Fruit fly (Drosophila melanogaster) whole organism, embryonic: Measurements from ENCODE around the gene CG5969.
A peak's percentile ranks its signal among the peaks of the same experiment; 100 is the strongest.
"Not testable (repeated sequence)": the region's sequence is repeated elsewhere in the genome, so short reads cannot be mapped to it uniquely, and the experiment has no call there.

ENCODE experiments used
- BtbVII ChIP-seq: fragments of 200-800 bp; sonication (Bioruptor generic); optimal IDR thresholded peaks from 3 replicates; lab custom pipeline; 2017; ENCODE audit warnings: missing biosample characterization, mild to moderate bottlenecking, missing genetic modification characterization
- Bteb2 ChIP-seq: fragments of 200-800 bp; sonication (Bioruptor generic); optimal IDR thresholded peaks from 2 replicates; lab custom pipeline; 2016; ENCODE audit warnings: missing biosample characterization, missing genetic modification characterization
- CG10274 ChIP-seq: fragments of 200-800 bp; sonication (Bioruptor generic); optimal IDR thresholded peaks from 3 replicates; lab custom pipeline; 2017; ENCODE audit warnings: missing biosample characterization, mild to moderate bottlenecking, missing genetic modification characterization
- CG13775 ChIP-seq: fragments of 200-800 bp; sonication (Bioruptor generic); optimal IDR thresholded peaks from 3 replicates; lab custom pipeline; 2017; ENCODE audit warnings: missing biosample characterization, mild to moderate bottlenecking, missing genetic modification characterization
- CG14860 ChIP-seq: fragments of 200-800 bp; sonication (Bioruptor generic); IDR thresholded peaks from 3 replicates; pipeline ENCODE4 v1.3.6; 2022; ENCODE audit warnings: missing biosample characterization, missing genetic modification characterization; ENCODE audit not compliant: partially characterized antibody
- CG15601 ChIP-seq: fragments of 200-800 bp; sonication (Bioruptor generic); optimal IDR thresholded peaks from 3 replicates; lab custom pipeline; 2019; ENCODE audit warnings: missing biosample characterization, mild to moderate bottlenecking, missing genetic modification characterization, moderate library complexity
- CG16813 ChIP-seq: fragments of 200-800 bp; sonication (Bioruptor generic); IDR thresholded peaks from 3 replicates; pipeline ENCODE4 v1.3.6; 2022; ENCODE audit warnings: missing biosample characterization, missing genetic modification characterization; ENCODE audit not compliant: partially characterized antibody
- CG17385 ChIP-seq: fragments of 200-800 bp; sonication (Bioruptor generic); optimal IDR thresholded peaks from 3 replicates; lab custom pipeline; 2018; ENCODE audit warnings: missing biosample characterization, mild to moderate bottlenecking, missing genetic modification characterization
- CG2199 ChIP-seq: fragments of 200-800 bp; sonication (Bioruptor generic); IDR thresholded peaks from 3 replicates; pipeline ENCODE4 v1.3.6; 2022; ENCODE audit warnings: missing biosample characterization, missing genetic modification characterization
- CG2202 ChIP-seq: fragments of 200-800 bp; sonication (Bioruptor generic); optimal IDR thresholded peaks from 2 replicates; lab custom pipeline; 2018; ENCODE audit warnings: missing biosample characterization, mild to moderate bottlenecking, missing genetic modification characterization
- CG3726 ChIP-seq: fragments of 200-800 bp; sonication (Bioruptor generic); IDR thresholded peaks from 3 replicates; pipeline ENCODE4, ENCODE4 v1.3.6; 2022; ENCODE audit warnings: missing biosample characterization, missing genetic modification characterization
- CG4730 ChIP-seq: fragments of 200-800 bp; sonication (Bioruptor generic); IDR thresholded peaks from 2 replicates; pipeline ENCODE4 v1.3.6; 2022; ENCODE audit warnings: missing biosample characterization, missing genetic modification characterization
- CG6654 ChIP-seq: fragments of 200-800 bp; sonication (Bioruptor generic); optimal IDR thresholded peaks from 2 replicates; lab custom pipeline; 2017; ENCODE audit warnings: missing biosample characterization, mild to moderate bottlenecking, missing genetic modification characterization
- CG6791 ChIP-seq: fragments of 200-800 bp; sonication (Bioruptor generic); IDR thresholded peaks from 3 replicates; pipeline ENCODE4 v1.3.6; 2022; ENCODE audit warnings: missing biosample characterization, missing genetic modification characterization; ENCODE audit not compliant: partially characterized antibody
- CG7963 ChIP-seq: fragments of 200-800 bp; sonication (Bioruptor generic); IDR thresholded peaks from 3 replicates; pipeline ENCODE4 v1.3.6; 2022; ENCODE audit warnings: missing biosample characterization, missing genetic modification characterization; ENCODE audit not compliant: partially characterized antibody
- CG8359 ChIP-seq: fragments of 200-800 bp; sonication (Bioruptor generic); optimal IDR thresholded peaks from 2 replicates; lab custom pipeline; 2017; ENCODE audit warnings: missing biosample characterization, mild to moderate bottlenecking, missing genetic modification characterization, borderline replicate concordance
- CG9797 ChIP-seq: fragments of 200-800 bp; sonication (Bioruptor generic); optimal IDR thresholded peaks from 3 replicates; lab custom pipeline; 2018; ENCODE audit warnings: missing biosample characterization, mild to moderate bottlenecking, missing genetic modification characterization
- CG9932 ChIP-seq: fragments of 200-800 bp; sonication (Bioruptor generic); IDR thresholded peaks from 2 replicates; pipeline ENCODE4 v1.3.6; 2022; ENCODE audit warnings: missing biosample characterization, missing genetic modification characterization
- CkIIα-i1 ChIP-seq: fragments of 200-800 bp; sonication (Bioruptor generic); IDR thresholded peaks from 2 replicates; pipeline ENCODE4 v1.3.6; 2022; ENCODE audit warnings: missing biosample characterization, missing genetic modification characterization
- D19A ChIP-seq: fragments of 200-800 bp; optimal IDR thresholded peaks from 3 replicates; lab custom pipeline; 2019; ENCODE audit warnings: missing biosample characterization, mild to moderate bottlenecking, missing genetic modification characterization, moderate library complexity
- Dfd ChIP-seq, 2 experiments: fragments of >200 bp; optimal IDR thresholded peaks; 2 replicates each; lab custom pipeline; 2017; ENCODE audit warnings: missing biosample characterization in 2 of 2, missing genetic modification characterization in 2 of 2
- Dll ChIP-seq: fragments of 200-800 bp; sonication (Bioruptor generic); IDR thresholded peaks from 4 replicates; pipeline ENCODE4 v1.3.6; 2022; ENCODE audit warnings: missing biosample characterization, missing genetic modification characterization; ENCODE audit not compliant: partially characterized antibody
- ERR ChIP-seq: fragments of 200-800 bp; sonication (Bioruptor generic); optimal IDR thresholded peaks from 2 replicates; lab custom pipeline; 2016; ENCODE audit warnings: missing biosample characterization, missing genetic modification characterization
- Ets65A ChIP-seq: fragments of 200-800 bp; sonication (Bioruptor generic); peaks from one replicate; lab custom pipeline; 2016; ENCODE audit warnings: missing biosample characterization, missing genetic modification characterization
- Gug ChIP-seq: fragments of 200-800 bp; sonication (Bioruptor generic); IDR thresholded peaks from 4 replicates; pipeline ENCODE4 v1.3.6; 2022; ENCODE audit warnings: missing biosample characterization, missing genetic modification characterization
- H15 ChIP-seq: fragments of 200-800 bp; sonication (Bioruptor generic); IDR thresholded peaks from 3 replicates; pipeline ENCODE4 v1.3.6; 2022; ENCODE audit warnings: missing biosample characterization, missing genetic modification characterization
- Max ChIP-seq: fragments of 200-800 bp; sonication (Bioruptor generic); optimal IDR thresholded peaks from 2 replicates; lab custom pipeline; 2016; ENCODE audit warnings: missing biosample characterization, mild to moderate bottlenecking, missing genetic modification characterization
- Oli ChIP-seq: fragments of 200-800 bp; sonication (Bioruptor generic); optimal IDR thresholded peaks from 2 replicates; lab custom pipeline; 2018; ENCODE audit warnings: missing biosample characterization, mild to moderate bottlenecking, missing genetic modification characterization, moderate library complexity
- Scr ChIP-seq: fragments of 200-800 bp; sonication (Bioruptor generic); IDR thresholded peaks from 2 replicates; pipeline ENCODE4 v1.3.6; 2022; ENCODE audit warnings: missing biosample characterization, missing genetic modification characterization; ENCODE audit not compliant: partially characterized antibody
- Side ChIP-seq: fragments of 200-800 bp; sonication (Bioruptor generic); optimal IDR thresholded peaks from 2 replicates; lab custom pipeline; 2016; ENCODE audit warnings: missing biosample characterization, missing genetic modification characterization
- Sin3A ChIP-seq: fragments of >200 bp; optimal IDR thresholded peaks from 2 replicates; lab custom pipeline; 2018
- Sry-β ChIP-seq: fragments of 200-800 bp; sonication (Bioruptor generic); optimal IDR thresholded peaks from 2 replicates; lab custom pipeline; 2018; ENCODE audit warnings: missing biosample characterization, mild to moderate bottlenecking, missing genetic modification characterization, moderate library complexity
- aop ChIP-seq: fragments of 200-800 bp; sonication (Bioruptor generic); IDR thresholded peaks from 2 replicates; pipeline ENCODE4 v1.3.6; 2022; ENCODE audit warnings: missing biosample characterization, missing genetic modification characterization
- cas ChIP-seq: fragments of 200-800 bp; sonication (Bioruptor generic); IDR thresholded peaks from 2 replicates; pipeline ENCODE4 v1.3.6; 2022; ENCODE audit warnings: missing biosample characterization, missing genetic modification characterization
- inv ChIP-seq: fragments of 200-800 bp; sonication (Bioruptor generic); IDR thresholded peaks from 2 replicates; pipeline ENCODE4 v1.3.6; 2022; ENCODE audit warnings: missing biosample characterization, missing genetic modification characterization; ENCODE audit not compliant: partially characterized antibody
- jigr1 ChIP-seq: fragments of 200-800 bp; sonication (Bioruptor generic); IDR thresholded peaks from 3 replicates; pipeline ENCODE4 v1.3.6; 2022; ENCODE audit warnings: missing biosample characterization, missing genetic modification characterization
- klu ChIP-seq: fragments of 200-800 bp; sonication (Bioruptor generic); IDR thresholded peaks from 2 replicates; pipeline ENCODE4 v1.3.6; 2022; ENCODE audit warnings: missing biosample characterization, missing genetic modification characterization
- knrl ChIP-seq: fragments of 200-800 bp; sonication (Bioruptor generic); IDR thresholded peaks from 3 replicates; pipeline ENCODE4 v1.3.6; 2022; ENCODE audit warnings: missing biosample characterization, missing genetic modification characterization; ENCODE audit not compliant: partially characterized antibody
- lab ChIP-seq: fragments of 200-800 bp; sonication (Bioruptor generic); optimal IDR thresholded peaks from 3 replicates; lab custom pipeline; 2017; ENCODE audit warnings: missing biosample characterization, missing genetic modification characterization, mild to moderate bottlenecking, moderate library complexity, missing genetic modification reagents
- lbe ChIP-seq: fragments of 200-800 bp; sonication (Bioruptor generic); optimal IDR thresholded peaks from 2 replicates; lab custom pipeline; 2016; ENCODE audit warnings: missing biosample characterization, mild to moderate bottlenecking, missing genetic modification characterization
- mld ChIP-seq: fragments of 200-800 bp; sonication (Bioruptor generic); IDR thresholded peaks from 3 replicates; pipeline ENCODE4 v1.3.6; 2022; ENCODE audit warnings: missing biosample characterization, missing genetic modification characterization; ENCODE audit not compliant: partially characterized antibody
- nerfin-2 ChIP-seq: fragments of 200-800 bp; sonication (Bioruptor generic); IDR thresholded peaks from 2 replicates; pipeline ENCODE4 v1.3.6; 2022; ENCODE audit warnings: missing biosample characterization, missing genetic modification characterization; ENCODE audit not compliant: partially characterized antibody
- slp2 ChIP-seq: fragments of 200-800 bp; sonication (Bioruptor generic); optimal IDR thresholded peaks from 2 replicates; lab custom pipeline; 2016; ENCODE audit warnings: missing biosample characterization, missing genetic modification characterization
- stc ChIP-seq: fragments of 200-800 bp; sonication (Bioruptor generic); IDR thresholded peaks from 2 replicates; pipeline ENCODE4 v1.3.6; 2022; ENCODE audit warnings: missing biosample characterization, missing genetic modification characterization
- tna ChIP-seq: fragments of 200-800 bp; sonication (Bioruptor generic); IDR thresholded peaks from 2 replicates; pipeline ENCODE4 v1.3.6; 2022; ENCODE audit warnings: missing biosample characterization, missing genetic modification characterization; ENCODE audit not compliant: partially characterized antibody
- vnd ChIP-seq: fragments of 200-800 bp; sonication (Bioruptor generic); IDR thresholded peaks from 3 replicates; pipeline ENCODE4 v1.3.6; 2022; ENCODE audit warnings: missing biosample characterization, missing genetic modification characterization; ENCODE audit not compliant: partially characterized antibody

Gene CG5969

dm6 chr3L:20498204-20498603, 24.6 kb downstream of the CG5969 start (continued):
- TF ChIP-seq cas = no peak
- no peak for TF ChIP-seq CG17385
- TF ChIP-seq nerfin-2 = no peak
- TF ChIP-seq stc (GFP tag; lab: Robert Waterston, UW) = peak; percentile 24; the same call in 1 of the 2 replicates

DNA sequence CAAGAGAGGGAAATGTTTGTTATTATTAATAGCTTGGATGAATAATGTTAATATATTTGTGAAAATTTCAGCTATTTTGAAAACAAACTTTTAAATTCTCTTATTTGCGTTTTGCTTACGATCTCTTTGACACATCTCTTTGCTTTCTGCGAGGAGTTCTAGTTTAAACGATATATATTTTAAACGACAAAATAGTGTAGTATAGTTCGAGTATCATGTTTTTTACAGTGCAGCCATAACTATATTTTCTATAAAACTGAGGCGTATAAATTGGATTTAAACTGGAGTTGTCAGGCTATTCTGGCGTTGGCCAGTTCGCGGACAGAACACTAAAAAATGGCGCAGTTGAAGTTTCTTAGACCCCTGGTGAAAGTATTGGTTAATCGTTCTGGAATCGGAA, 26.0 kb downstream of the CG5969 start, which contains the start of gene CG18281:
Gene CG18281 (plus strand): TSS at position 301 of the 400 bp plus-strand sequence.
- TF ChIP-seq jigr1, CG4730, aop (GFP tag; lab: Robert Waterston, UW): not testable (repeated sequence)
- TF ChIP-seq, all 482 proteins: peak for 0; not testable (repeated sequence) for 482

- TF ChIP-seq Scr (GFP tag; lab: Robert Waterston, UW) (peak; percentile 46), H15 (GFP tag; lab: Robert Waterston, UW) (no peak), vnd (GFP tag; lab: Robert Waterston, UW) (0 out of 3 replicates have a peak, but pooled peaks have one; percentile 36), CG6654 (GFP tag; lab: Kevin White, UChicago) (no peak), Ets65A (GFP tag; lab: Kevin White, UChicago) (peak; percentile 52), nerfin-2 (peak; percentile 54), CG8359 (GFP tag; lab: Kevin White, UChicago) (no peak), D19A (tag; lab: Kevin White, UChicago) (no peak), CG15601 (tag; lab: Kevin White, UChicago) (no peak), lab (GFP tag; lab: Kevin White, UChicago) (no peak), CG10274 (no peak), knrl (GFP tag; lab: Robert Waterston, UW) (peak; percentile 11; the same call in 1 of the 3 replicates), CG6791 (GFP tag; lab: Robert Waterston, UW) (peak; percentile 54; the same call in 2 of the 3 replicates), CG2202 (tag; lab: Kevin White, UChicago) (no peak), Sin3A (lab: Kevin White, UChicago) (no peak), inv (peak; percentile 25; the same call in 1 of the 2 replicates), CG16813 (GFP tag; lab: Robert Waterston, UW) (peak; percentile 78), Bteb2 (GFP tag; lab: Kevin White, UChicago) (no peak), mld (0 out of 3 replicates have a peak, but pooled peaks have one; percentile 35), Dfd (GFP tag; optimal IDR thresholded peaks at IDR 0.05; lab: Kevin White, UChicago) (no peak), slp2 (no peak), lbe (GFP tag; lab: Kevin White, UChicago) (no peak), CG2199 (GFP tag; lab: Robert Waterston, UW) (no peak), CG9932 (no peak), Gug (GFP tag; lab: Robert Waterston, UW) (no peak), CG9797 (GFP tag; lab: Kevin White, UChicago) (no peak), Side (GFP tag; lab: Kevin White, UChicago) (no peak), CG7963 (GFP tag; lab: Robert Waterston, UW) (peak; percentile 42; the same call in 2 of the 3 replicates), Sry-β (GFP tag; lab: Kevin White, UChicago) (no peak), CG13775 (GFP tag; lab: Kevin White, UChicago) (no peak), Oli (tag; lab: Kevin White, UChicago) (no peak), tna (GFP tag; lab: Robert Waterston, UW) (peak; percentile 50; the same call in 1 of the 2 replicates), klu (GFP tag; lab: Robert Waterston, UW) (no peak), Dll (GFP tag; lab: Robert Waterston, UW) (0 out of 4 replicates have a peak, but pooled peaks have one; percentile 24), CG14860 (GFP tag; lab: Robert Waterston, UW) (peak; percentile 58; the same call in 2 of the 3 replicates), Max (GFP tag; lab: Kevin White, UChicago) (no peak), BtbVII (GFP tag; lab: Kevin White, UChicago) (no peak), CG3726 (no peak), CkIIα-i1 (GFP tag; lab: Robert Waterston, UW) (no peak), ERR (GFP tag; lab: Kevin White, UChicago) (no peak)
Measured at dm6 chr3L:20503256-20503655, 29.7 kb downstream of the CG5969 start.
